Worm (Caenorhabditis elegans) whole organism, mixed stage, embryonic: ENCODE results near the gene gap-2.

Experiments
- M03D4.4 ChIP-seq: sonication (generic microtip); optimal IDR thresholded peaks from 2 replicates; lab custom pipeline; 2017; ENCODE audit warnings: mild to moderate bottlenecking, missing genetic modification characterization, missing compliant biosample characterization
- bed-3 ChIP-seq: fragments of 200-800 bp; sonication (Bioruptor generic); optimal IDR thresholded peaks from 3 replicates; lab custom pipeline; 2018; ENCODE audit warnings: mild to moderate bottlenecking, missing genetic modification characterization, moderate library complexity, missing compliant biosample characterization
- blmp-1 ChIP-seq: fragments of 150-350 bp; optimal IDR thresholded peaks from 2 replicates; lab custom pipeline; 2014; ENCODE audit warnings: missing biosample characterization, missing genetic modification characterization
- ceh-39 ChIP-seq: fragments of 150-350 bp; optimal IDR thresholded peaks from 2 replicates; lab custom pipeline; 2014; ENCODE audit warnings: missing biosample characterization, missing genetic modification characterization
- ceh-43 ChIP-seq: fragments of 200-800 bp; sonication (Bioruptor generic); optimal IDR thresholded peaks from 2 replicates; lab custom pipeline; 2018; ENCODE audit warnings: mild to moderate bottlenecking, missing genetic modification characterization, moderate library complexity, missing compliant biosample characterization
- ceh-83 ChIP-seq: fragments of 200-800 bp; sonication (Bioruptor generic); optimal IDR thresholded peaks from 2 replicates; lab custom pipeline; 2018; ENCODE audit warnings: mild to moderate bottlenecking, missing genetic modification characterization, missing compliant biosample characterization
- ces-1 ChIP-seq: fragments of 150-350 bp; optimal IDR thresholded peaks from 2 replicates; lab custom pipeline; 2014; ENCODE audit warnings: missing biosample characterization, missing genetic modification reagents, missing genetic modification characterization
- cnd-1 ChIP-seq: fragments of 200-800 bp; sonication (Bioruptor generic); optimal IDR thresholded peaks from 2 replicates; lab custom pipeline; 2018; ENCODE audit warnings: mild to moderate bottlenecking, missing genetic modification characterization, missing compliant biosample characterization
- elt-1 ChIP-seq: sonication (generic microtip); optimal IDR thresholded peaks from 2 replicates; lab custom pipeline; 2017; ENCODE audit warnings: missing genetic modification characterization, mild to moderate bottlenecking, missing compliant biosample characterization, antibody characterized with exemption, moderate library complexity, borderline replicate concordance; ENCODE audit not compliant: insufficient read depth
- elt-3 ChIP-seq: fragments of 150-350 bp; optimal IDR thresholded peaks from 2 replicates; lab custom pipeline; 2014; ENCODE audit warnings: missing biosample characterization, missing genetic modification characterization
- flh-1 ChIP-seq: fragments of 200-800 bp; sonication (Bioruptor generic); optimal IDR thresholded peaks from 2 replicates; lab custom pipeline; 2018; ENCODE audit warnings: mild to moderate bottlenecking, missing genetic modification characterization, moderate library complexity, missing compliant biosample characterization
- ham-2 ChIP-seq: fragments of 200-800 bp; sonication (Bioruptor generic); optimal IDR thresholded peaks from 2 replicates; lab custom pipeline; 2018; ENCODE audit warnings: mild to moderate bottlenecking, missing genetic modification characterization, missing compliant biosample characterization
- hlh-1 ChIP-seq: fragments of 150-350 bp; optimal IDR thresholded peaks from 2 replicates; lab custom pipeline; 2014; ENCODE audit warnings: missing biosample characterization, missing genetic modification reagents, missing genetic modification characterization
- lin-13 ChIP-seq: fragments of 150-350 bp; optimal IDR thresholded peaks from 2 replicates; lab custom pipeline; 2014; ENCODE audit warnings: missing biosample characterization, missing genetic modification characterization
- lsy-2 ChIP-seq: fragments of 150-350 bp; optimal IDR thresholded peaks from 2 replicates; lab custom pipeline; 2014; ENCODE audit warnings: missing biosample characterization, missing genetic modification characterization
- mab-5 ChIP-seq: fragments of 150-350 bp; optimal IDR thresholded peaks from 2 replicates; lab custom pipeline; 2014; ENCODE audit warnings: missing biosample characterization, missing genetic modification characterization
- mep-1 ChIP-seq: fragments of 150-350 bp; optimal IDR thresholded peaks from 2 replicates; lab custom pipeline; 2017; ENCODE audit warnings: missing biosample characterization, missing genetic modification reagents, missing genetic modification characterization, inconsistent platforms
- mls-2 ChIP-seq: sonication (generic microtip); optimal IDR thresholded peaks from 2 replicates; lab custom pipeline; 2016; ENCODE audit warnings: mild to moderate bottlenecking, missing genetic modification characterization, moderate library complexity, missing compliant biosample characterization
- nhr-12 ChIP-seq: fragments of 150-350 bp; optimal IDR thresholded peaks from 2 replicates; lab custom pipeline; 2014; ENCODE audit warnings: missing biosample characterization, missing genetic modification characterization
- nhr-2 ChIP-seq: fragments of 150-350 bp; optimal IDR thresholded peaks from 2 replicates; lab custom pipeline; 2014; ENCODE audit warnings: missing biosample characterization, missing genetic modification characterization
- nhr-28 ChIP-seq: fragments of 150-350 bp; optimal IDR thresholded peaks from 2 replicates; lab custom pipeline; 2014; ENCODE audit warnings: missing biosample characterization, missing genetic modification characterization
- nhr-76 ChIP-seq: sonication (generic microtip); optimal IDR thresholded peaks from 2 replicates; lab custom pipeline; 2017; ENCODE audit warnings: missing biosample characterization, missing genetic modification characterization
- pha-4 ChIP-seq: fragments of 150-350 bp; optimal IDR thresholded peaks from 2 replicates; lab custom pipeline; 2018; ENCODE audit warnings: missing biosample characterization, missing genetic modification reagents, missing genetic modification characterization
- sem-2 ChIP-seq: fragments of 200-800 bp; sonication (Bioruptor generic); optimal IDR thresholded peaks from 2 replicates; lab custom pipeline; 2018; ENCODE audit warnings: mild to moderate bottlenecking, missing genetic modification characterization, missing compliant biosample characterization
- snpc-4 ChIP-seq: fragments of 150-350 bp; optimal IDR thresholded peaks from 2 replicates; lab custom pipeline; 2014; ENCODE audit warnings: missing biosample characterization, missing genetic modification characterization
- sptf-1 ChIP-seq: sonication (generic microtip); optimal IDR thresholded peaks from 2 replicates; lab custom pipeline; 2017; ENCODE audit warnings: mild to moderate bottlenecking, missing genetic modification characterization, moderate library complexity, missing compliant biosample characterization
- unc-120 ChIP-seq: sonication (generic microtip); optimal IDR thresholded peaks from 2 replicates; lab custom pipeline; 2017; ENCODE audit warnings: missing genetic modification characterization, missing compliant biosample characterization; ENCODE audit not compliant: poor library complexity, severe bottlenecking
- unc-39 ChIP-seq: fragments of 150-350 bp; optimal IDR thresholded peaks from 2 replicates; lab custom pipeline; 2014; ENCODE audit warnings: missing biosample characterization, missing genetic modification characterization
- unc-62 ChIP-seq: fragments of 150-350 bp; optimal IDR thresholded peaks from 2 replicates; lab custom pipeline; 2014; ENCODE audit warnings: missing biosample characterization, missing genetic modification reagents, missing genetic modification characterization
- ztf-11 ChIP-seq: fragments of 150-350 bp; optimal IDR thresholded peaks from 2 replicates; lab custom pipeline; 2014; ENCODE audit warnings: missing biosample characterization, missing genetic modification characterization

Gene gap-2

ce11 chrX:9536665-9537064 lies 64.4 kb downstream of the gap-2 start, which contains the start of gene C07B5.8:
Gene C07B5.8, minus strand, starts transcription at chrX:9536765.
- TF ChIP-seq nhr-2 (no peak), blmp-1 (tag; lab: Kevin White, UChicago) (no peak), flh-1 (GFP tag; lab: Kevin White, UChicago) (no peak), unc-120 (tag; lab: Kevin White, UChicago) (no peak), hlh-1 (no peak), nhr-76 (tag; lab: Kevin White, UChicago) (no peak), unc-39 (tag; lab: Kevin White, UChicago) (no peak), unc-62 (no peak), ztf-11 (tag; lab: Kevin White, UChicago) (no peak), ham-2 (no peak), mep-1 (tag; lab: Kevin White, UChicago) (no peak), cnd-1 (tag; lab: Kevin White, UChicago) (no peak), ceh-43 (GFP tag; lab: Kevin White, UChicago) (no peak), mls-2 (no peak), sptf-1 (tag; lab: Kevin White, UChicago) (no peak), lin-13 (tag; lab: Kevin White, UChicago) (no peak)
- TF ChIP-seq, all 35 proteins: peak for 0

- TF ChIP-seq nhr-28, result no peak
- no peak for TF ChIP-seq sem-2 (GFP tag; lab: Kevin White, UChicago)
- TF ChIP-seq ceh-43 (GFP tag; lab: Kevin White, UChicago), result no peak
- no peak for TF ChIP-seq mep-1 (tag; lab: Kevin White, UChicago)
- no peak for TF ChIP-seq lin-13 (tag; lab: Kevin White, UChicago)
- no peak for TF ChIP-seq nhr-12 (tag; lab: Kevin White, UChicago)
- no peak for TF ChIP-seq ces-1
- TF ChIP-seq elt-1 (tag; lab: Kevin White, UChicago), result no peak
- TF ChIP-seq ceh-83 (GFP tag; lab: Kevin White, UChicago), result no peak
These were observed 65.4 kb downstream of the gap-2 start for ce11 chrX:9537538-9538172.

- TF ChIP-seq mab-5 (tag; lab: Kevin White, UChicago), result no peak
- no peak for TF ChIP-seq unc-120 (tag; lab: Kevin White, UChicago)
- TF ChIP-seq nhr-28, result no peak
- no peak for TF ChIP-seq cnd-1 (tag; lab: Kevin White, UChicago)
- TF ChIP-seq elt-1 (tag; lab: Kevin White, UChicago), result no peak
- TF ChIP-seq sem-2 (GFP tag; lab: Kevin White, UChicago), result no peak
These were observed 67.2 kb downstream of the gap-2 start, which contains the start of gene nuc-1 for ce11 chrX:9539294-9540030. Gene nuc-1, plus strand, starts transcription at chrX:9539905.

ce11 chrX:9540464-9540863 lies 68.2 kb downstream of the gap-2 start:
- TF ChIP-seq nhr-76 (tag; lab: Kevin White, UChicago), result no peak
- TF ChIP-seq snpc-4, result no peak
- TF ChIP-seq unc-120 (tag; lab: Kevin White, UChicago), result no peak
- no peak for TF ChIP-seq mab-5 (tag; lab: Kevin White, UChicago)
- no peak for TF ChIP-seq nhr-28
- no peak for TF ChIP-seq lsy-2 (tag; lab: Kevin White, UChicago)
- no peak for TF ChIP-seq M03D4.4 (tag; lab: Kevin White, UChicago)
- TF ChIP-seq bed-3 (GFP tag; lab: Kevin White, UChicago), result no peak
- no peak for TF ChIP-seq ceh-39
- no peak for TF ChIP-seq blmp-1 (tag; lab: Kevin White, UChicago)

ce11 chrX:9543352-9543751 lies 71.1 kb downstream of the gap-2 start, which contains the start of gene F49E2.5:
Gene F49E2.5, plus strand, starts transcription at chrX:9543652.
- TF ChIP-seq sptf-1 (tag; lab: Kevin White, UChicago), result no peak
- TF ChIP-seq unc-62, result no peak
- TF ChIP-seq bed-3 (GFP tag; lab: Kevin White, UChicago), result no peak
- TF ChIP-seq ces-1, result no peak
- no peak for TF ChIP-seq ceh-83 (GFP tag; lab: Kevin White, UChicago)
- no peak for TF ChIP-seq nhr-2
- TF ChIP-seq ztf-11 (tag; lab: Kevin White, UChicago), result no peak
- no peak for TF ChIP-seq elt-1 (tag; lab: Kevin White, UChicago)
- no peak for TF ChIP-seq nhr-12 (tag; lab: Kevin White, UChicago)
- no peak for TF ChIP-seq ham-2
- TF ChIP-seq elt-3, result no peak
- TF ChIP-seq nhr-28, result no peak
- no peak for TF ChIP-seq pha-4 (tag; lab: Kevin White, UChicago)
- TF ChIP-seq mab-5 (tag; lab: Kevin White, UChicago), result no peak
